Worm (Caenorhabditis elegans): Measurements from ENCODE around the gene rabs-5.

ce11 chrIV:8076511-8076910 is 30.9 kb downstream of the rabs-5 start:
- no peak for TF ChIP-seq blmp-1 (tag; optimal IDR thresholded peaks at IDR 0.05; ENCODE audit: insufficient read depth)
- TF ChIP-seq ceh-82 (tag; optimal IDR thresholded peaks at IDR 0.05): no peak
